Worm (Caenorhabditis elegans): ENCODE results near the gene srw-140.

- TF ChIP-seq ama-1 (optimal IDR thresholded peaks at IDR 0.05) (no peak), pag-3 (tag; optimal IDR thresholded peaks at IDR 0.05; ENCODE audit: borderline replicate concordance) (no peak), pha-4 (tag; optimal IDR thresholded peaks at IDR 0.05) (no peak), hlh-30 (tag; optimal IDR thresholded peaks at IDR 0.05; ENCODE audit: insufficient read depth) (no peak), ceh-9 (tag; optimal IDR thresholded peaks at IDR 0.05) (no peak), nhr-11 (tag; optimal IDR thresholded peaks at IDR 0.05) (no peak)
Observed at ce11 chrV:5203643-5204042, 38.1 kb downstream of the srw-140 start.
